Worm (Caenorhabditis elegans) whole organism, L4 larva: Measurements from ENCODE around the gene clc-8.
A peak's percentile ranks its signal among the peaks of the same experiment; 100 is the strongest.

Experiments used
- D1046.2 ChIP-seq: fragments of 200-800 bp; sonication (Bioruptor generic); IDR thresholded peaks from 2 replicates; pipeline ENCODE4 v1.3.6; 2022; ENCODE audit warnings: missing genetic modification characterization, missing compliant biosample characterization
- F49E8.2 ChIP-seq: sonication (generic microtip); optimal IDR thresholded peaks from 2 replicates; lab custom pipeline; 2016; ENCODE audit warnings: missing compliant biosample characterization, mild to moderate bottlenecking, missing genetic modification characterization, borderline replicate concordance
- Y105C5A.15 ChIP-seq: fragments of 200-800 bp; sonication (Bioruptor generic); IDR thresholded peaks from 2 replicates; pipeline ENCODE4 v1.3.6; 2022; ENCODE audit warnings: missing genetic modification characterization, missing compliant biosample characterization
- Y48G9A.11 ChIP-seq: fragments of 200-800 bp; sonication (Bioruptor generic); IDR thresholded peaks from 2 replicates; pipeline ENCODE4 v1.3.6; 2022; ENCODE audit warnings: missing genetic modification reagents, missing genetic modification characterization, missing compliant biosample characterization
- Y5F2A.4 ChIP-seq: fragments of 200-800 bp; sonication (Bioruptor generic); optimal IDR thresholded peaks from 2 replicates; lab custom pipeline; 2018; ENCODE audit warnings: mild to moderate bottlenecking, missing genetic modification characterization, missing compliant biosample characterization
- Y75B8A.6 ChIP-seq: fragments of 200-800 bp; sonication (Bioruptor generic); IDR thresholded peaks from 2 replicates; pipeline ENCODE4 v1.3.6; 2022; ENCODE audit warnings: missing genetic modification reagents, missing genetic modification characterization, missing compliant biosample characterization
- ZK546.5 ChIP-seq, 2 experiments: sonication (generic microtip); optimal IDR thresholded peaks; 2 replicates each; lab custom pipeline; 2017; ENCODE audit warnings: missing biosample characterization in 2 of 2, missing genetic modification characterization in 2 of 2
- aly-2 ChIP-seq: sonication (generic microtip); optimal IDR thresholded peaks from 2 replicates; lab custom pipeline; 2018; ENCODE audit warnings: missing biosample characterization, missing genetic modification characterization
- ama-1 ChIP-seq: fragments of 150-350 bp; optimal IDR thresholded peaks from 2 replicates; lab custom pipeline; 2014; ENCODE audit warnings: inconsistent platforms, mixed read lengths
- ceh-28 ChIP-seq: fragments of 150-350 bp; optimal IDR thresholded peaks from 2 replicates; lab custom pipeline; 2014; ENCODE audit warnings: missing biosample characterization, missing genetic modification reagents, missing genetic modification characterization
- ceh-32 ChIP-seq: sonication (generic microtip); optimal IDR thresholded peaks from 2 replicates; lab custom pipeline; 2016; ENCODE audit warnings: mild to moderate bottlenecking, missing genetic modification characterization, missing compliant biosample characterization; ENCODE audit not compliant: poor library complexity
- ceh-62 ChIP-seq: sonication (generic microtip); optimal IDR thresholded peaks from 2 replicates; lab custom pipeline; 2017; ENCODE audit warnings: missing biosample characterization, missing genetic modification characterization
- ces-1 ChIP-seq: fragments of 150-350 bp; sonication (generic microtip); optimal IDR thresholded peaks from 4 replicates; lab custom pipeline; 2014; ENCODE audit warnings: missing biosample characterization, missing genetic modification reagents, missing genetic modification characterization
- daf-16 ChIP-seq, 3 experiments: sonication (generic microtip); optimal IDR thresholded peaks; 2 replicates each; lab custom pipeline; 2016 to 2017; ENCODE audit warnings: missing genetic modification characterization in 3 of 3, missing genetic modification reagents in 3 of 3, mild to moderate bottlenecking in 2 of 3, missing compliant biosample characterization in 2 of 3, missing biosample characterization in 1 of 3, moderate library complexity in 1 of 3
- dmd-6 ChIP-seq: fragments of 200-800 bp; sonication (Bioruptor generic); IDR thresholded peaks from 2 replicates; pipeline ENCODE4 v1.3.6; 2022; ENCODE audit warnings: missing genetic modification reagents, missing genetic modification characterization, missing compliant biosample characterization
- dmd-8 ChIP-seq: fragments of 200-800 bp; sonication (Bioruptor generic); IDR thresholded peaks from 2 replicates; pipeline ENCODE4 v1.3.6; 2022; ENCODE audit warnings: missing genetic modification characterization, missing compliant biosample characterization
- dmd-9 ChIP-seq: fragments of 200-800 bp; sonication (Bioruptor generic); IDR thresholded peaks from 2 replicates; pipeline ENCODE4 v1.3.6; 2022; ENCODE audit warnings: missing genetic modification reagents, missing genetic modification characterization, missing compliant biosample characterization
- duxl-1 ChIP-seq: sonication (generic microtip); optimal IDR thresholded peaks from 2 replicates; lab custom pipeline; 2016; ENCODE audit warnings: mild to moderate bottlenecking, missing genetic modification characterization, moderate library complexity, missing compliant biosample characterization; ENCODE audit not compliant: poor library complexity
- egl-27 ChIP-seq: sonication (generic microtip); optimal IDR thresholded peaks from 3 replicates; lab custom pipeline; 2017; ENCODE audit warnings: missing biosample characterization, missing genetic modification reagents, missing genetic modification characterization
- fkh-10 ChIP-seq: fragments of 150-350 bp; optimal IDR thresholded peaks from 2 replicates; lab custom pipeline; 2014; ENCODE audit warnings: missing biosample characterization, missing genetic modification reagents, missing genetic modification characterization
- gei-8 ChIP-seq: fragments of 200-800 bp; sonication (Bioruptor generic); optimal IDR thresholded peaks from 2 replicates; lab custom pipeline; 2018; ENCODE audit warnings: mild to moderate bottlenecking, missing genetic modification characterization, missing compliant biosample characterization
- hlh-30 ChIP-seq: sonication (generic microtip); optimal IDR thresholded peaks from 2 replicates; lab custom pipeline; 2017; ENCODE audit warnings: antibody characterized with exemption, mild to moderate bottlenecking, missing genetic modification characterization, missing compliant biosample characterization; ENCODE audit not compliant: insufficient read depth
- hmg-1.1 ChIP-seq: fragments of 200-800 bp; sonication (Bioruptor generic); IDR thresholded peaks from 2 replicates; pipeline ENCODE4 v1.3.6; 2022; ENCODE audit warnings: missing genetic modification reagents, missing genetic modification characterization, missing compliant biosample characterization
- jun-1 ChIP-seq: fragments of 150-350 bp; optimal IDR thresholded peaks from 2 replicates; lab custom pipeline; 2014; ENCODE audit warnings: missing biosample characterization, missing genetic modification reagents, missing genetic modification characterization
- lin-1 ChIP-seq: fragments of 200-800 bp; sonication (Bioruptor generic); IDR thresholded peaks from 2 replicates; pipeline ENCODE4 v1.3.6; 2022; ENCODE audit warnings: missing genetic modification reagents, missing genetic modification characterization, missing compliant biosample characterization
- lin-15B ChIP-seq: fragments of 150-350 bp; sonication (generic microtip); optimal IDR thresholded peaks from 3 replicates; lab custom pipeline; 2014; ENCODE audit warnings: missing biosample characterization, missing genetic modification characterization
- lir-3 ChIP-seq: sonication (generic microtip); optimal IDR thresholded peaks from 2 replicates; lab custom pipeline; 2016; ENCODE audit warnings: mild to moderate bottlenecking, missing genetic modification characterization, missing compliant biosample characterization
- madf-9 ChIP-seq: fragments of 200-800 bp; sonication (Bioruptor generic); conservative IDR thresholded peaks from 2 replicates; pipeline ENCODE4 v1.3.6; 2022; ENCODE audit warnings: missing genetic modification reagents, missing genetic modification characterization, missing compliant biosample characterization
- mdt-29 ChIP-seq: fragments of 200-800 bp; sonication (Bioruptor generic); IDR thresholded peaks from 2 replicates; pipeline ENCODE4 v1.3.6; 2022; ENCODE audit warnings: missing genetic modification reagents, missing genetic modification characterization, missing compliant biosample characterization
- mxl-3 ChIP-seq: fragments of 200-800 bp; sonication (Bioruptor generic); optimal IDR thresholded peaks from 2 replicates; lab custom pipeline; 2018; ENCODE audit warnings: mild to moderate bottlenecking, missing genetic modification characterization, missing compliant biosample characterization
- nhr-10 ChIP-seq: fragments of 150-350 bp; optimal IDR thresholded peaks from 2 replicates; lab custom pipeline; 2014; ENCODE audit warnings: missing biosample characterization, missing genetic modification characterization
- nhr-102 ChIP-seq: sonication (generic microtip); optimal IDR thresholded peaks from 2 replicates; lab custom pipeline; 2016; ENCODE audit warnings: mild to moderate bottlenecking, missing genetic modification characterization, moderate library complexity, missing compliant biosample characterization
- nhr-11 ChIP-seq: fragments of 150-350 bp; optimal IDR thresholded peaks from 2 replicates; lab custom pipeline; 2014; ENCODE audit warnings: missing biosample characterization, missing genetic modification characterization
- nhr-237 ChIP-seq: sonication (generic microtip); optimal IDR thresholded peaks from 2 replicates; lab custom pipeline; 2017; ENCODE audit warnings: missing biosample characterization, missing genetic modification characterization
- nhr-25 ChIP-seq: sonication (generic microtip); optimal IDR thresholded peaks from 2 replicates; lab custom pipeline; 2017; ENCODE audit warnings: missing genetic modification characterization, mild to moderate bottlenecking, missing compliant biosample characterization, antibody characterized with exemption, moderate library complexity, borderline replicate concordance; ENCODE audit not compliant: insufficient read depth
- nhr-42 ChIP-seq: fragments of 200-800 bp; sonication (Bioruptor generic); IDR thresholded peaks from 2 replicates; pipeline ENCODE4 v1.3.6; 2022; ENCODE audit warnings: missing genetic modification characterization, missing compliant biosample characterization
- nhr-48 ChIP-seq: sonication (generic microtip); optimal IDR thresholded peaks from 2 replicates; lab custom pipeline; 2016; ENCODE audit warnings: mild to moderate bottlenecking, missing genetic modification characterization, missing compliant biosample characterization
- nhr-6 ChIP-seq: fragments of 150-350 bp; optimal IDR thresholded peaks from 2 replicates; lab custom pipeline; 2014; ENCODE audit warnings: missing biosample characterization, missing genetic modification characterization
- nhr-76 ChIP-seq: fragments of 150-350 bp; optimal IDR thresholded peaks from 2 replicates; lab custom pipeline; 2014; ENCODE audit warnings: missing biosample characterization, missing genetic modification characterization
- nhr-77 ChIP-seq: fragments of 150-350 bp; optimal IDR thresholded peaks from 2 replicates; lab custom pipeline; 2014; ENCODE audit warnings: missing biosample characterization, missing genetic modification characterization
- pha-4 ChIP-seq, 2 experiments: fragments of 150-350 bp in 1 of 2; fragments of 200-800 bp in 1 of 2; sonication (Bioruptor generic) in 1 of 2; IDR thresholded peaks in 1 of 2; optimal IDR thresholded peaks in 1 of 2; 2 replicates each; pipeline versions ENCODE4 v1.3.6 to Lab custom; 2014 to 2022; ENCODE audit warnings: missing genetic modification characterization in 2 of 2, missing genetic modification reagents in 2 of 2, missing biosample characterization in 1 of 2, missing compliant biosample characterization in 1 of 2
- rbr-2 ChIP-seq: sonication (generic microtip); optimal IDR thresholded peaks from 2 replicates; lab custom pipeline; 2016; ENCODE audit warnings: missing genotype, missing genetic modification characterization, missing compliant biosample characterization
- skn-1 ChIP-seq: fragments of 150-350 bp; optimal IDR thresholded peaks from 2 replicates; lab custom pipeline; 2014; ENCODE audit warnings: missing biosample characterization, missing genetic modification characterization
- snpc-4 ChIP-seq: fragments of 150-350 bp; optimal IDR thresholded peaks from 2 replicates; lab custom pipeline; 2014; ENCODE audit warnings: missing biosample characterization, missing genetic modification characterization
- spr-3 ChIP-seq: fragments of 200-800 bp; sonication (Bioruptor generic); optimal IDR thresholded peaks from 2 replicates; lab custom pipeline; 2018; ENCODE audit warnings: mild to moderate bottlenecking, missing genetic modification characterization, missing compliant biosample characterization
- tag-97 ChIP-seq: fragments of 200-800 bp; sonication (Bioruptor generic); IDR thresholded peaks from 2 replicates; pipeline ENCODE4 v1.3.6; 2022; ENCODE audit warnings: missing genetic modification characterization, missing compliant biosample characterization
- tra-1 ChIP-seq: fragments of 200-800 bp; sonication (Bioruptor generic); IDR thresholded peaks from 2 replicates; pipeline ENCODE4 v1.3.6; 2022; ENCODE audit warnings: missing genetic modification reagents, missing genetic modification characterization, missing compliant biosample characterization
- unc-130 ChIP-seq: sonication (generic microtip); optimal IDR thresholded peaks from 2 replicates; lab custom pipeline; 2016; ENCODE audit warnings: missing genetic modification reagents, missing genetic modification characterization, missing compliant biosample characterization
- vab-7 ChIP-seq: fragments of 200-800 bp; sonication (Bioruptor generic); IDR thresholded peaks from 2 replicates; pipeline ENCODE4 v1.3.6; 2022; ENCODE audit warnings: missing genetic modification reagents, missing genetic modification characterization, missing compliant biosample characterization
- zip-11 ChIP-seq: fragments of 200-800 bp; sonication (Bioruptor generic); IDR thresholded peaks from 2 replicates; pipeline ENCODE4 v1.3.6; 2022; ENCODE audit warnings: missing genetic modification characterization, missing compliant biosample characterization
- ztf-11 ChIP-seq: fragments of 150-350 bp; optimal IDR thresholded peaks from 2 replicates; lab custom pipeline; 2014; ENCODE audit warnings: missing biosample characterization, missing genetic modification characterization

The clc-8 gene

ce11 chrIV:14413386-14413785 lies 19.4 kb downstream of the clc-8 start (continued):
- TF ChIP-seq Y5F2A.4 (GFP tag; lab: Kevin White, UChicago) (no peak), spr-3 (GFP tag; lab: Kevin White, UChicago) (no peak), aly-2 (tag; lab: Kevin White, UChicago) (no peak), ceh-62 (tag; lab: Kevin White, UChicago) (no peak), ceh-28 (tag; lab: Kevin White, UChicago) (no peak), ama-1 (no peak), snpc-4 (no peak), mxl-3 (GFP tag; lab: Kevin White, UChicago) (peak; percentile 46), ztf-11 (tag; lab: Kevin White, UChicago) (no peak), duxl-1 (tag; lab: Kevin White, UChicago) (no peak), nhr-42 (GFP tag; lab: Robert Waterston, UW) (no peak), nhr-102 (tag; lab: Kevin White, UChicago) (peak; percentile 56), hlh-30 (tag; lab: Kevin White, UChicago) (peak; percentile 86), lir-3 (tag; lab: Kevin White, UChicago) (no peak), nhr-10 (tag; lab: Kevin White, UChicago) (no peak), nhr-11 (tag; lab: Kevin White, UChicago) (no peak), Y48G9A.11 (no peak), daf-16 (GFP tag; optimal IDR thresholded peaks at IDR 0.05; lab: Kevin White, UChicago) (peak in 1 of 2 experiments; percentile 58), daf-16 (tag; optimal IDR thresholded peaks at IDR 0.05; lab: Kevin White, UChicago) (peak; percentile 94), nhr-48 (tag; lab: Kevin White, UChicago) (peak; percentile 57), nhr-76 (tag; lab: Kevin White, UChicago) (no peak), egl-27 (tag; lab: Kevin White, UChicago) (no peak), tra-1 (GFP tag; lab: Robert Waterston, UW) (peak; percentile 48; the same call in 1 of the 2 replicates), nhr-77 (tag; lab: Kevin White, UChicago) (peak; percentile 45), nhr-6 (tag; lab: Kevin White, UChicago) (peak; percentile 32), tag-97 (no peak), pha-4 (GFP tag; IDR thresholded peaks at IDR 0.05; lab: Robert Waterston, UW) (no peak), pha-4 (tag; optimal IDR thresholded peaks at IDR 0.05; lab: Kevin White, UChicago) (no peak), ZK546.5 (tag; optimal IDR thresholded peaks at IDR 0.05; lab: Kevin White, UChicago) (no peak), unc-130 (GFP tag; lab: Kevin White, UChicago) (no peak), hmg-1.1 (GFP tag; lab: Robert Waterston, UW) (no peak), madf-9 (no peak), gei-8 (GFP tag; lab: Kevin White, UChicago) (no peak), lin-1 (peak; percentile 67), F49E8.2 (tag; lab: Kevin White, UChicago) (no peak), dmd-8 (GFP tag; lab: Robert Waterston, UW) (no peak), fkh-10 (GFP tag; lab: Kevin White, UChicago) (no peak), jun-1 (no peak), nhr-237 (no peak), dmd-9 (GFP tag; lab: Robert Waterston, UW) (no peak), nhr-25 (tag; lab: Kevin White, UChicago) (no peak), ceh-32 (no peak), rbr-2 (no peak), lin-15B (tag; lab: Kevin White, UChicago) (no peak), D1046.2 (GFP tag; lab: Robert Waterston, UW) (no peak), ces-1 (GFP tag; lab: Kevin White, UChicago) (no peak), vab-7 (GFP tag; lab: Robert Waterston, UW) (no peak), dmd-6 (GFP tag; lab: Robert Waterston, UW) (peak; percentile 94), zip-11 (no peak), mdt-29 (no peak), Y75B8A.6 (no peak), skn-1 (tag; lab: Kevin White, UChicago) (no peak), Y105C5A.15 (GFP tag; lab: Robert Waterston, UW) (no peak)
